Fruit fly (Drosophila melanogaster) Kc167 (cell line): ENCODE results near the gene CG15601.

Experiments used
- Myc ChIP-seq: fragments of >200 bp; optimal IDR thresholded peaks from 2 replicates; lab custom pipeline; 2017; ENCODE audit warnings: missing external identifiers
- Sin3A ChIP-seq: fragments of >200 bp; optimal IDR thresholded peaks from 2 replicates; lab custom pipeline; 2018; ENCODE audit warnings: missing external identifiers
- h ChIP-seq: fragments of >200 bp; optimal IDR thresholded peaks from 3 replicates; lab custom pipeline; 2018; ENCODE audit warnings: missing external identifiers

DNA sequence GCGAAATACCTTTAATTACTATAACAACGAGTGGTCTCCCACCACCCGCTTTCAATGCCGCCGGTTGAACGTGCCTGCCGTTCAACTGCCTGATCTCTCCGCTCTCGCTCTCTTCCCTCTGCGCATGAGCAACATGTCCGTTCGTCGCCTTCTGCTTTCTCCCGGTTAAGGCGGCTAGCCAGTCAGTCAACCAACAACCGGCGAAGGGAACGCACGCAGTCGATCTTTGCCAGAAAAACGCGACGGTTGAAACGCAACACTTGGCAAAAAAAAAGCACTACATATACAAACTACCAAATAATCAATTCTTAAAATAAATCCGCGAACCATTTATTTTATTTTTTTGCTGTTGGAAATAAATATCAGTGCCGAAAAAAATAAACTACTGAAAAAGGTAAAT lies 35.2 kb upstream of the CG15601 start, which contains the start of gene CG12708:
- TF ChIP-seq Myc (lab: Kevin White, UChicago) (no peak), h (lab: Kevin White, UChicago) (no peak), Sin3A (lab: Kevin White, UChicago) (no peak)
